Fruit fly (Drosophila melanogaster) S2 (cell line): ENCODE data around the gene dls.
A peak's percentile ranks its signal among the peaks of the same experiment; 100 is the strongest.

ENCODE experiments used
- CG8478 ChIP-seq: fragments of >200 bp; optimal IDR thresholded peaks from 2 replicates; lab custom pipeline; 2018
- CTCF ChIP-seq, 2 experiments: fragments of >200 bp; optimal IDR thresholded peaks; 2 replicates each; lab custom pipeline; 2018

dls gene

dm6 chr3L:16201028-16201427 lies at the start of gene dls:
Gene dls, plus strand, starts transcription at chr3L:16201328.
- TF ChIP-seq CG8478 (no peak), CTCF (optimal IDR thresholded peaks at IDR 0.05; lab: Kevin White, UChicago) (no peak)

dm6 chr3L:16151742-16152141 lies 49.4 kb upstream of the dls start:
- no peak for TF ChIP-seq CG8478
- no peak for TF ChIP-seq CTCF (optimal IDR thresholded peaks at IDR 0.05; lab: Kevin White, UChicago)

dm6 chr3L:16153089-16153488 lies 48.0 kb upstream of the dls start:
- TF ChIP-seq CTCF (optimal IDR thresholded peaks at IDR 0.05; lab: Kevin White, UChicago) (no peak), CG8478 (no peak)

- TF ChIP-seq CG8478, result no peak
- TF ChIP-seq CTCF (optimal IDR thresholded peaks at IDR 0.05; lab: Kevin White, UChicago), result no peak
Measured at dm6 chr3L:16153650-16154049, 47.5 kb upstream of the dls start.

- no peak for TF ChIP-seq CTCF (optimal IDR thresholded peaks at IDR 0.05; lab: Kevin White, UChicago)
- TF ChIP-seq CG8478, result no peak
Measured at dm6 chr3L:16155547-16155946, 45.6 kb upstream of the dls start.

dm6 chr3L:16156788-16157208 lies 44.3 kb upstream of the dls start:
- TF ChIP-seq CG8478 (no peak), CTCF (optimal IDR thresholded peaks at IDR 0.05; lab: Kevin White, UChicago) (no peak)

- no peak for TF ChIP-seq CTCF (optimal IDR thresholded peaks at IDR 0.05; lab: Kevin White, UChicago)
- no peak for TF ChIP-seq CG8478
Measured at dm6 chr3L:16157251-16158190, 43.6 kb upstream of the dls start.

- TF ChIP-seq CG8478 (no peak), CTCF (optimal IDR thresholded peaks at IDR 0.05; lab: Kevin White, UChicago) (no peak)
Measured at dm6 chr3L:16158322-16158721, 42.8 kb upstream of the dls start.

dm6 chr3L:16159161-16160072 lies 41.7 kb upstream of the dls start:
- TF ChIP-seq CTCF (optimal IDR thresholded peaks at IDR 0.05; lab: Kevin White, UChicago), result no peak
- no peak for TF ChIP-seq CG8478

- TF ChIP-seq CTCF (optimal IDR thresholded peaks at IDR 0.05; lab: Kevin White, UChicago) (no peak), CG8478 (no peak)
Measured at dm6 chr3L:16160073-16160398, 41.1 kb upstream of the dls start.

dm6 chr3L:16160420-16161069 lies 40.6 kb upstream of the dls start:
- TF ChIP-seq CG8478 (no peak), CTCF (optimal IDR thresholded peaks at IDR 0.05; lab: Kevin White, UChicago) (no peak)

dm6 chr3L:16161131-16161530 lies 40.0 kb upstream of the dls start:
- TF ChIP-seq CTCF (optimal IDR thresholded peaks at IDR 0.05; lab: Kevin White, UChicago) (no peak), CG8478 (no peak)

- no peak for TF ChIP-seq CTCF (optimal IDR thresholded peaks at IDR 0.05; lab: Kevin White, UChicago)
- no peak for TF ChIP-seq CG8478
Measured at dm6 chr3L:16161847-16162556, 39.1 kb upstream of the dls start.

- TF ChIP-seq CG8478, result no peak
- TF ChIP-seq CTCF (optimal IDR thresholded peaks at IDR 0.05; lab: Kevin White, UChicago), result peak; percentile 30 to 41
Measured at dm6 chr3L:16164150-16165039, 36.7 kb upstream of the dls start, which contains the start of gene CG5151. Gene CG5151, minus strand, starts transcription at chr3L:16164701.
